Worm (Caenorhabditis elegans) whole organism, L3 larva: ENCODE measurements around the gene C02F12.5.

Experiments
- R02D3.7 ChIP-seq: fragments of 150-350 bp; optimal IDR thresholded peaks from 2 replicates; lab custom pipeline; 2014; ENCODE audit warnings: missing biosample characterization, missing genetic modification characterization
- ZK546.5 ChIP-seq: sonication (generic microtip); optimal IDR thresholded peaks from 2 replicates; lab custom pipeline; 2017; ENCODE audit warnings: missing biosample characterization, missing genetic modification characterization
- aly-2 ChIP-seq: fragments of 150-350 bp; optimal IDR thresholded peaks from 2 replicates; lab custom pipeline; 2014; ENCODE audit warnings: missing biosample characterization, missing genetic modification characterization
- ceh-16 ChIP-seq: sonication (generic microtip); optimal IDR thresholded peaks from 2 replicates; lab custom pipeline; 2017; ENCODE audit warnings: missing biosample characterization, missing genetic modification characterization
- ceh-82 ChIP-seq: fragments of 150-350 bp; optimal IDR thresholded peaks from 2 replicates; lab custom pipeline; 2014; ENCODE audit warnings: missing biosample characterization, missing genetic modification characterization
- daf-12 ChIP-seq: fragments of 150-350 bp; optimal IDR thresholded peaks from 2 replicates; lab custom pipeline; 2014; ENCODE audit warnings: missing biosample characterization, missing genetic modification reagents, missing genetic modification characterization
- egl-27 ChIP-seq: sonication (generic microtip); optimal IDR thresholded peaks from 4 replicates; lab custom pipeline; 2017; ENCODE audit warnings: missing biosample characterization, missing genetic modification reagents, missing genetic modification characterization
- elt-1 ChIP-seq: fragments of 150-350 bp; optimal IDR thresholded peaks from 2 replicates; lab custom pipeline; 2014; ENCODE audit warnings: missing biosample characterization, missing genetic modification characterization
- elt-2 ChIP-seq: sonication (generic microtip); optimal IDR thresholded peaks from 2 replicates; lab custom pipeline; 2016; ENCODE audit warnings: missing genetic modification reagents, mild to moderate bottlenecking, missing genetic modification characterization, missing compliant biosample characterization
- elt-3 ChIP-seq, 3 experiments: fragments of 150-350 bp in 1 of 3; sonication (generic microtip) in 2 of 3; optimal IDR thresholded peaks; 2 replicates in 2 of 3; 4 replicates in 1 of 3; lab custom pipeline; 2014 to 2017; ENCODE audit warnings: missing biosample characterization in 3 of 3, missing genetic modification characterization in 3 of 3
- eor-1 ChIP-seq, 2 experiments: fragments of 150-350 bp; optimal IDR thresholded peaks; 2 replicates each; lab custom pipeline; 2014 to 2018; ENCODE audit warnings: missing biosample characterization in 2 of 2, missing genetic modification characterization in 2 of 2
- fkh-10 ChIP-seq: sonication (generic microtip); optimal IDR thresholded peaks from 2 replicates; lab custom pipeline; 2017; ENCODE audit warnings: missing biosample characterization, missing genetic modification reagents, missing genetic modification characterization
- hmg-11 ChIP-seq: sonication (generic microtip); optimal IDR thresholded peaks from 2 replicates; lab custom pipeline; 2016; ENCODE audit warnings: missing genetic modification characterization, missing compliant biosample characterization
- jun-1 ChIP-seq: fragments of 150-350 bp; optimal IDR thresholded peaks from 2 replicates; lab custom pipeline; 2014; ENCODE audit warnings: missing biosample characterization, missing genetic modification reagents, missing genetic modification characterization
- lin-39 ChIP-seq: fragments of 150-350 bp; optimal IDR thresholded peaks from 2 replicates; lab custom pipeline; 2018; ENCODE audit warnings: missing biosample characterization, missing genetic modification reagents, missing genetic modification characterization
- lsy-12 ChIP-seq: sonication (generic microtip); optimal IDR thresholded peaks from 2 replicates; lab custom pipeline; 2016; ENCODE audit warnings: mild to moderate bottlenecking, missing genetic modification characterization, missing compliant biosample characterization
- mdl-1 ChIP-seq: fragments of 150-350 bp; optimal IDR thresholded peaks from 2 replicates; lab custom pipeline; 2014; ENCODE audit warnings: missing biosample characterization, missing genetic modification characterization
- mml-1 ChIP-seq: fragments of 150-350 bp; sonication (generic microtip); optimal IDR thresholded peaks from 3 replicates; lab custom pipeline; 2014; ENCODE audit warnings: missing biosample characterization, missing genetic modification characterization
- nfya-1 ChIP-seq: sonication (generic microtip); optimal IDR thresholded peaks from 2 replicates; lab custom pipeline; 2017; ENCODE audit warnings: missing genetic modification characterization, mild to moderate bottlenecking, missing compliant biosample characterization, antibody characterized with exemption, moderate library complexity; ENCODE audit not compliant: insufficient read depth
- nhr-11 ChIP-seq: fragments of 150-350 bp; optimal IDR thresholded peaks from 2 replicates; lab custom pipeline; 2014; ENCODE audit warnings: missing biosample characterization, missing genetic modification characterization
- nhr-12 ChIP-seq: fragments of 150-350 bp; optimal IDR thresholded peaks from 2 replicates; lab custom pipeline; 2014; ENCODE audit warnings: missing biosample characterization, missing genetic modification characterization
- nhr-23 ChIP-seq: fragments of 150-350 bp; optimal IDR thresholded peaks from 2 replicates; lab custom pipeline; 2014; ENCODE audit warnings: missing biosample characterization, missing genetic modification reagents, missing genetic modification characterization
- nhr-237 ChIP-seq: fragments of 150-350 bp; optimal IDR thresholded peaks from 2 replicates; lab custom pipeline; 2014; ENCODE audit warnings: missing biosample characterization, missing genetic modification characterization
- nhr-28 ChIP-seq: fragments of 150-350 bp; optimal IDR thresholded peaks from 2 replicates; lab custom pipeline; 2014; ENCODE audit warnings: missing biosample characterization, missing genetic modification characterization
- nhr-76 ChIP-seq: fragments of 150-350 bp; sonication (generic microtip); optimal IDR thresholded peaks from 5 replicates; lab custom pipeline; 2014; ENCODE audit warnings: missing biosample characterization, missing genetic modification characterization
- nhr-77 ChIP-seq: fragments of 150-350 bp; optimal IDR thresholded peaks from 2 replicates; lab custom pipeline; 2014; ENCODE audit warnings: missing biosample characterization, missing genetic modification characterization
- sea-2 ChIP-seq: fragments of 150-350 bp; sonication (generic microtip); optimal IDR thresholded peaks from 4 replicates; lab custom pipeline; 2014; ENCODE audit warnings: missing biosample characterization, missing genetic modification reagents, missing genetic modification characterization
- skn-1 ChIP-seq: fragments of 150-350 bp; optimal IDR thresholded peaks from 2 replicates; lab custom pipeline; 2014; ENCODE audit warnings: missing biosample characterization, missing genetic modification characterization
- snpc-4 ChIP-seq: fragments of 150-350 bp; optimal IDR thresholded peaks from 2 replicates; lab custom pipeline; 2014; ENCODE audit warnings: missing biosample characterization, missing genetic modification characterization
- tbx-2 ChIP-seq: sonication (generic microtip); optimal IDR thresholded peaks from 2 replicates; lab custom pipeline; 2016; ENCODE audit warnings: mild to moderate bottlenecking, missing genetic modification characterization, missing compliant biosample characterization
- unc-39 ChIP-seq: sonication (generic microtip); optimal IDR thresholded peaks from 4 replicates; lab custom pipeline; 2017; ENCODE audit warnings: missing biosample characterization, missing genetic modification characterization
- unc-62 ChIP-seq: fragments of 150-350 bp; sonication (generic microtip); optimal IDR thresholded peaks from 4 replicates; lab custom pipeline; 2014; ENCODE audit warnings: missing biosample characterization, missing genetic modification reagents, missing genetic modification characterization
- zag-1 ChIP-seq: fragments of 150-350 bp; optimal IDR thresholded peaks from 2 replicates; lab custom pipeline; 2014; ENCODE audit warnings: missing biosample characterization, missing genetic modification characterization
- ztf-4 ChIP-seq: fragments of 150-350 bp; optimal IDR thresholded peaks from 2 replicates; lab custom pipeline; 2014; ENCODE audit warnings: missing biosample characterization, missing genetic modification characterization

C02F12.5 gene

ce11 chrX:3678507-3679175 is 6.7 kb upstream of the C02F12.5 start, which contains the start of gene tag-52 (continued):
- no peak for TF ChIP-seq elt-3 (tag; optimal IDR thresholded peaks at IDR 0.05; lab: Kevin White, UChicago)
- peak; percentile 50 for TF ChIP-seq elt-1
- TF ChIP-seq snpc-4 (tag; lab: Kevin White, UChicago): no peak
- no peak for TF ChIP-seq mdl-1 (tag; lab: Kevin White, UChicago)
- peak; percentile 50 for TF ChIP-seq jun-1 (tag; lab: Kevin White, UChicago)
- no peak for TF ChIP-seq nhr-23 (tag; lab: Kevin White, UChicago)
- TF ChIP-seq mml-1 (tag; lab: Kevin White, UChicago): no peak
- TF ChIP-seq nhr-28 (tag; lab: Kevin White, UChicago): no peak
- no peak for TF ChIP-seq sea-2
- TF ChIP-seq tbx-2 (tag; lab: Kevin White, UChicago): no peak
- no peak for TF ChIP-seq zag-1 (tag; lab: Kevin White, UChicago)
- TF ChIP-seq hmg-11 (tag; lab: Kevin White, UChicago): no peak
- TF ChIP-seq R02D3.7 (tag; lab: Kevin White, UChicago): no peak
- TF ChIP-seq nhr-237: no peak

DNA sequence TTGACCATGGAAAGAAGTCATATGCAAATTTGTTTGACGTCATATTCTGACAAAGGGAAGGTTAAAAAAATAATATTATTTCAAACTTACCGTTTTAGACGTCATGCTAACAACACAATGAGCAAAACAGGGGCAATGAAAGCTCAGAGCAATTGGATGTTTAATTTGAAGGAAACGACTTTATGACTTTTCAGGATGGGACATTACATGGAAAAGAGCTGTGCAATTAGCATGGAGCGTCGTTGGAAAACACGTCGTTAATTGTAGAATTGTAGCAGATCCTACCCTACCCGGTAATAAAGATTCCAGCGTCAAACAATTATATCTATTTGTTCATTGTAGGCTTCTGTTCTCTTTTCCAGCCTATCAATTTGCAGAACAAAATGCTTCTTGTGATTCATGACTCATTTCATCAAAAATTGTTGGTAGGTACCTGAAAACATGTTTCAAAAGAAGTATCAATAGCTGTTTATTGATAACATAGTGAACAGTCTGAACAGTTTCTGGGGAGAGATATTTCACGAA is 1.7 kb upstream of the C02F12.5 start, which contains the start of gene ceh-63:
Gene ceh-63 (minus strand): TSS at position 475 of the 525 bp plus-strand sequence.
- TF ChIP-seq lsy-12 (tag; lab: Kevin White, UChicago) (no peak), nhr-11 (tag; lab: Kevin White, UChicago) (no peak), nhr-28 (tag; lab: Kevin White, UChicago) (no peak), skn-1 (no peak), ZK546.5 (tag; lab: Kevin White, UChicago) (no peak), unc-62 (no peak), tbx-2 (tag; lab: Kevin White, UChicago) (no peak), egl-27 (tag; lab: Kevin White, UChicago) (no peak), R02D3.7 (tag; lab: Kevin White, UChicago) (no peak), mdl-1 (tag; lab: Kevin White, UChicago) (no peak), lin-39 (tag; lab: Kevin White, UChicago) (no peak), ztf-4 (tag; lab: Kevin White, UChicago) (no peak), unc-39 (tag; lab: Kevin White, UChicago) (no peak), elt-2 (tag; lab: Kevin White, UChicago) (no peak), nhr-12 (tag; lab: Kevin White, UChicago) (no peak), eor-1 (tag; optimal IDR thresholded peaks at IDR 0.05; lab: Kevin White, UChicago) (no peak), nhr-77 (tag; lab: Kevin White, UChicago) (no peak), mml-1 (tag; lab: Kevin White, UChicago) (no peak)

DNA sequence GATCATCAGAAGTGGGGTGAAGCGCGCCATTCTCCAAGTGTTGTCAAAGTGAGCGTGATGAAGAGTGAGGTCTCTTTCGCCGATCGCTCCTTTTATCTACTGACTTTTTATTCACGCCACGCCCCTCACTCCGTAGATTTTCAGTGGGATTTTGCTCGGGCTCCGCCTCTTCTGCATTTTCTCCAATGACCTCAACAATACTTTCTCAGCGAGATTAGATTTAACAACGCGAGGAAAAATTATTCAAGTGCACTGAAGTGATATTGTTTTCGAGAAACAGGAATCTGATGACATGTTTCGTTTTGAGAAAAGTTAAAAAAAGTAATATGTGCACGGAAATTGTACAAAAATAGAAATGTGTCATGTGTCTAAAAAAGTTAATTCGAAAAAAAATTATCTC is 3.1 kb downstream of the C02F12.5 start, which contains the start of gene snet-1:
Gene snet-1 (minus strand): TSS at position 101 of the 400 bp plus-strand sequence.
- no peak for TF ChIP-seq ceh-82 (tag; lab: Kevin White, UChicago)
- no peak for TF ChIP-seq elt-3 (tag; optimal IDR thresholded peaks at IDR 0.05; lab: Kevin White, UChicago)
- no peak for TF ChIP-seq elt-2 (tag; lab: Kevin White, UChicago)
- TF ChIP-seq nhr-237: no peak
- TF ChIP-seq unc-62: no peak
- TF ChIP-seq zag-1 (tag; lab: Kevin White, UChicago): no peak
- no peak for TF ChIP-seq mml-1 (tag; lab: Kevin White, UChicago)
- TF ChIP-seq fkh-10 (GFP tag; lab: Kevin White, UChicago): no peak
- no peak for TF ChIP-seq snpc-4 (tag; lab: Kevin White, UChicago)
- no peak for TF ChIP-seq nhr-12 (tag; lab: Kevin White, UChicago)
- TF ChIP-seq daf-12 (tag; lab: Kevin White, UChicago): no peak
- TF ChIP-seq elt-1: no peak
- TF ChIP-seq nfya-1 (tag; lab: Kevin White, UChicago): no peak
- no peak for TF ChIP-seq sea-2
- no peak for TF ChIP-seq egl-27 (tag; lab: Kevin White, UChicago)
- TF ChIP-seq, all 47 proteins: peak for 0

DNA sequence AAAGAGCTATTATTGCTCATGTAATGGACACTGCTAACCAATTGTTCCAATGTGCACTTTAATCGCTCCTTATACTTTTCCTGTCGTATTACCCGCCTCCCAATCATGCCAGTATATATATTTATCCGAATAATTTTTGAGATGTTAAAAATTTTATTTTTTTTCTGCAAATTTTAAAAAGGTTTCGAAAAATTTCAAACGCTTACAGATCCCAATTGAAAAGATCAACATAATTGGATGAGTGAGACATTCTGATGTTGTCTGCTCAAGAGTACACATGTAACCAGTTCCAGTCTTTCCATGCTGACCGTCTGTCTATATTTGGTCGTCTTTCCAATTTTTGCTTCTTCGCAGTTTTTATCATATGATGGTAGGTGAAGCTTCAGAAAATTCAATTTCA is 12.7 kb downstream of the C02F12.5 start, which contains the start of gene R11G1.1:
Gene R11G1.1 (plus strand): TSS at position 301 of the 400 bp plus-strand sequence.
- TF ChIP-seq elt-1: no peak
- TF ChIP-seq nhr-237: no peak
- TF ChIP-seq nhr-76: no peak
- TF ChIP-seq ceh-16: no peak
- no peak for TF ChIP-seq tbx-2 (tag; lab: Kevin White, UChicago)
- no peak for TF ChIP-seq zag-1 (tag; lab: Kevin White, UChicago)
- TF ChIP-seq aly-2: no peak
